Worm (Caenorhabditis elegans): ENCODE measurements around the gene msp-55.

- TF ChIP-seq snpc-4 (GFP tag; optimal IDR thresholded peaks at IDR 0.05) (no peak), snpc-4 (tag; optimal IDR thresholded peaks at IDR 0.05) (no peak), ceh-58 (GFP tag; IDR thresholded peaks at IDR 0.05) (no peak), pha-4 (tag; optimal IDR thresholded peaks at IDR 0.05) (no peak), xnd-1 (tag; optimal IDR thresholded peaks at IDR 0.05) (no peak), die-1 (tag; optimal IDR thresholded peaks at IDR 0.05) (no peak), lin-40 (tag; optimal IDR thresholded peaks at IDR 0.05) (no peak), ceh-27 (GFP tag; optimal IDR thresholded peaks at IDR 0.05) (no peak), lag-1 (GFP tag; IDR thresholded peaks at IDR 0.05) (no peak), B0035.1 (tag; optimal IDR thresholded peaks at IDR 0.05) (no peak), nhr-120 (GFP tag; IDR thresholded peaks at IDR 0.05) (no peak), tlf-1 (GFP tag; optimal IDR thresholded peaks at IDR 0.05) (no peak)
Measured at ce11 chrIV:5028978-5029377, 26.8 kb downstream of the msp-55 start, which contains the start of the genes best-6 and C09B9.2.

All from whole organism, young adult.